Worm (Caenorhabditis elegans): ENCODE results near the gene osta-3.

osta-3 gene

ce11 chrII:14856922-14857321 is 44.6 kb downstream of the osta-3 start, which contains the start of gene rbm-28 (continued):
- peak; percentile 19 for TF ChIP-seq ref-2 (tag; optimal IDR thresholded peaks at IDR 0.05)
- peak; percentile 14 for TF ChIP-seq tbx-2 (tag; optimal IDR thresholded peaks at IDR 0.05)
- TF ChIP-seq mec-3 (tag; optimal IDR thresholded peaks at IDR 0.05; ENCODE audit: borderline replicate concordance): no peak
- no peak for TF ChIP-seq sdc-2 (tag; optimal IDR thresholded peaks at IDR 0.05)
- TF ChIP-seq F13H6.1 (tag; optimal IDR thresholded peaks at IDR 0.05): no peak
- TF ChIP-seq zip-5 (tag; optimal IDR thresholded peaks at IDR 0.05): peak; percentile 49
- peak; percentile 61 for TF ChIP-seq ceh-31 (tag; optimal IDR thresholded peaks at IDR 0.05)
- peak; percentile 49 for TF ChIP-seq ceh-2 (tag; optimal IDR thresholded peaks at IDR 0.05)
- TF ChIP-seq hlh-15 (tag; optimal IDR thresholded peaks at IDR 0.05): no peak
- no peak for TF ChIP-seq sox-4 (tag; optimal IDR thresholded peaks at IDR 0.05)
- TF ChIP-seq ztf-16 (tag; optimal IDR thresholded peaks at IDR 0.05): no peak

Data from whole organism, late embryonic.